Worm (Caenorhabditis elegans) whole organism, L3 larva: ENCODE data around the gene fbxa-107.

Experiments used
- daf-12 ChIP-seq: fragments of 150-350 bp; optimal IDR thresholded peaks from 2 replicates; lab custom pipeline; 2014; ENCODE audit warnings: missing biosample characterization, missing genetic modification reagents, missing genetic modification characterization
- pqm-1 ChIP-seq: fragments of 150-350 bp; optimal IDR thresholded peaks from 2 replicates; lab custom pipeline; 2017; ENCODE audit warnings: missing biosample characterization, missing genetic modification characterization, inconsistent platforms
- snpc-4 ChIP-seq: fragments of 150-350 bp; optimal IDR thresholded peaks from 2 replicates; lab custom pipeline; 2014; ENCODE audit warnings: missing biosample characterization, missing genetic modification characterization

DNA sequence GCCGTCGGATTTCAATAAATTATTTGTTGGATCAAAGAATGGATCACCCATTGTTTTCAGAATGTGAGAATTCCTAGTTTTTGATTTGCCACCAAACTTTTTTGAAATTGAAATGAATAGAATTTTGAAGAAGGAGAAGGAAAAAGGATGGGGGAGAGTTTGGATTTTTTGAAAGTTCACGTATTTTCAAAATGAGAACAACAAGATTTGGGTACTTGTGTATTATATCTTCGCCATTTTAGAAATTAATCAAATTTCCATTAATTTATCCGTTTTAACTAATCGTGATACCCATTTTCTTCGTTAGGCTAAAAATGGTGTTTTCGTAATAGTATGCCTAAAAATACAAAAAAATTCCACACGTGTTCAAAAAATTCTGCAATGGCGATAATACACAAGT, 47.8 kb downstream of the fbxa-107 start, which contains the start of gene C14A6.8:
- TF ChIP-seq snpc-4: no peak
- TF ChIP-seq daf-12: no peak
- TF ChIP-seq pqm-1 (tag; lab: Kevin White, UChicago): no peak
